Fruit fly (Drosophila melanogaster) whole organism, wandering third instar larva: ENCODE results near the gene S-Lap2.

ENCODE experiments used
- CG32264 ChIP-seq: fragments of 200-800 bp; sonication (Bioruptor generic); optimal IDR thresholded peaks from 2 replicates; lab custom pipeline; 2016; ENCODE audit warnings: missing biosample characterization, missing genetic modification characterization
- CG9705 ChIP-seq: fragments of 200-800 bp; sonication (Bioruptor generic); optimal IDR thresholded peaks from 2 replicates; lab custom pipeline; 2018; ENCODE audit warnings: missing biosample characterization, mild to moderate bottlenecking, missing genetic modification characterization
- CrebA ChIP-seq: fragments of 200-800 bp; sonication (Bioruptor generic); optimal IDR thresholded peaks from 2 replicates; lab custom pipeline; 2016; ENCODE audit warnings: missing biosample characterization, mild to moderate bottlenecking, missing genetic modification characterization, borderline replicate concordance
- Dif ChIP-seq: fragments of 200-275, 200-300 bp; sonication (Bioruptor generic); optimal IDR thresholded peaks from 2 replicates; lab custom pipeline; 2018; ENCODE audit warnings: missing biosample characterization, missing genetic modification characterization; ENCODE audit not compliant: partially characterized antibody
- GATAd ChIP-seq: sonication (Bioruptor generic); optimal IDR thresholded peaks from 2 replicates; lab custom pipeline; 2016; ENCODE audit warnings: missing biosample characterization, missing genetic modification characterization
- HLH106 ChIP-seq: fragments of 200-800 bp; optimal IDR thresholded peaks from 3 replicates; lab custom pipeline; 2019; ENCODE audit warnings: missing biosample characterization, mild to moderate bottlenecking, missing genetic modification characterization, moderate library complexity
- Hr78 ChIP-seq: fragments of >200 bp; optimal IDR thresholded peaks from 2 replicates; lab custom pipeline; 2017; ENCODE audit warnings: missing biosample characterization, missing genetic modification characterization
- Hr83 ChIP-seq: fragments of 200-300 bp; sonication (Bioruptor generic); optimal IDR thresholded peaks from 2 replicates; lab custom pipeline; 2016; ENCODE audit warnings: missing biosample characterization, mild to moderate bottlenecking, missing genetic modification characterization, moderate library complexity; ENCODE audit not compliant: poor library complexity, severe bottlenecking
- Myc ChIP-seq: fragments of >200 bp; optimal IDR thresholded peaks from 2 replicates; lab custom pipeline; 2017
- N ChIP-seq: fragments of >200 bp; optimal IDR thresholded peaks from 2 replicates; lab custom pipeline; 2018; ENCODE audit warnings: missing biosample characterization, missing external identifiers, missing genetic modification characterization
- OdsH ChIP-seq: fragments of 200-800 bp; sonication (Bioruptor generic); optimal IDR thresholded peaks from 2 replicates; lab custom pipeline; 2016; ENCODE audit warnings: missing biosample characterization, mild to moderate bottlenecking, missing genetic modification characterization
- Rel ChIP-seq, 2 experiments: fragments of 200-800 bp; sonication (Bioruptor generic) in 1 of 2; optimal IDR thresholded peaks; 2 replicates in 1 of 2; 3 replicates in 1 of 2; lab custom pipeline; 2016 to 2019; ENCODE audit warnings: mild to moderate bottlenecking in 2 of 2, missing biosample characterization in 2 of 2, missing genetic modification characterization in 2 of 2, moderate library complexity in 1 of 2
- Sp1 ChIP-seq: fragments of 200-800 bp; sonication (Bioruptor generic); optimal IDR thresholded peaks from 3 replicates; lab custom pipeline; 2019; ENCODE audit warnings: missing biosample characterization, mild to moderate bottlenecking, missing genetic modification characterization, moderate library complexity
- Vsx2 ChIP-seq: fragments of 200-300, 225-300 bp; sonication (Bioruptor generic); optimal IDR thresholded peaks from 2 replicates; lab custom pipeline; 2018; ENCODE audit warnings: missing biosample characterization, missing genetic modification characterization; ENCODE audit not compliant: partially characterized antibody
- br ChIP-seq: fragments of 200-800 bp; sonication (Bioruptor generic); optimal IDR thresholded peaks from 2 replicates; lab custom pipeline; 2016; ENCODE audit warnings: missing biosample characterization, missing genetic modification characterization
- brk ChIP-seq: fragments of 200-800 bp; sonication (Bioruptor generic); optimal IDR thresholded peaks from 2 replicates; lab custom pipeline; 2016; ENCODE audit warnings: missing biosample characterization, mild to moderate bottlenecking, missing genetic modification characterization
- dsf ChIP-seq: sonication (Bioruptor generic); optimal IDR thresholded peaks from 2 replicates; lab custom pipeline; 2016; ENCODE audit warnings: missing biosample characterization, missing genetic modification characterization, borderline replicate concordance
- ey ChIP-seq: fragments of 200-800 bp; sonication (Bioruptor generic); optimal IDR thresholded peaks from 2 replicates; lab custom pipeline; 2016; ENCODE audit warnings: missing biosample characterization, missing genetic modification characterization
- foxo ChIP-seq, 2 experiments: fragments of 200-800 bp; sonication (Bioruptor generic); optimal IDR thresholded peaks; 2 replicates in 1 of 2; 3 replicates in 1 of 2; lab custom pipeline; 2016 to 2017; ENCODE audit warnings: missing biosample characterization in 2 of 2, missing genetic modification characterization in 2 of 2
- h ChIP-seq: fragments of 200-800 bp; sonication (Bioruptor generic); optimal IDR thresholded peaks from 3 replicates; lab custom pipeline; 2016; ENCODE audit warnings: missing biosample characterization, mild to moderate bottlenecking, missing genetic modification characterization
- jim ChIP-seq: fragments of 175-275, 200-325 bp; sonication (Bioruptor generic); optimal IDR thresholded peaks from 2 replicates; lab custom pipeline; 2016; ENCODE audit warnings: missing biosample characterization, mild to moderate bottlenecking, missing genetic modification characterization
- lola ChIP-seq: fragments of >200 bp; optimal IDR thresholded peaks from 2 replicates; lab custom pipeline; 2017; ENCODE audit warnings: missing biosample characterization, missing genetic modification characterization
- pan ChIP-seq: fragments of >200 bp; optimal IDR thresholded peaks from 2 replicates; lab custom pipeline; 2017
- rgr ChIP-seq: fragments of 200-800 bp; sonication (Bioruptor generic); optimal IDR thresholded peaks from 3 replicates; lab custom pipeline; 2016; ENCODE audit warnings: missing biosample characterization, mild to moderate bottlenecking, missing genetic modification characterization
- sv ChIP-seq: fragments of 200-800 bp; sonication (Bioruptor generic); optimal IDR thresholded peaks from 3 replicates; lab custom pipeline; 2016; ENCODE audit warnings: missing biosample characterization, missing genetic modification characterization
- usp ChIP-seq: fragments of >200 bp; optimal IDR thresholded peaks from 2 replicates; lab custom pipeline; 2017; ENCODE audit warnings: missing biosample characterization, missing genetic modification characterization

S-Lap2 gene

dm6 chr3L:8623702-8624421, 4.2 kb downstream of the S-Lap2 start, which contains the start of the genes GAPsec and Zasp66:
TSS of gene GAPsec (minus strand) at chr3L:8623901.
TSS of gene Zasp66 (plus strand) at chr3L:8624371.
- TF ChIP-seq Dif: no peak
- no peak for TF ChIP-seq sv
- TF ChIP-seq rgr (GFP tag; lab: Kevin White, UChicago): no peak
- TF ChIP-seq CrebA (GFP tag; lab: Kevin White, UChicago): no peak
- no peak for TF ChIP-seq ey (GFP tag; lab: Kevin White, UChicago)
- TF ChIP-seq Hr78: no peak
- TF ChIP-seq jim: no peak
- no peak for TF ChIP-seq lola (GFP tag; lab: Kevin White, UChicago)
- TF ChIP-seq foxo (GFP tag; optimal IDR thresholded peaks at IDR 0.05; lab: Kevin White, UChicago): no peak
- TF ChIP-seq Hr83 (GFP tag; lab: Kevin White, UChicago): no peak
- no peak for TF ChIP-seq Rel (GFP tag; optimal IDR thresholded peaks at IDR 0.05; lab: Kevin White, UChicago)
- TF ChIP-seq Rel (tag; optimal IDR thresholded peaks at IDR 0.05; lab: Kevin White, UChicago): no peak
- no peak for TF ChIP-seq h (GFP tag; lab: Kevin White, UChicago)
- no peak for TF ChIP-seq CG32264 (GFP tag; lab: Kevin White, UChicago)
- TF ChIP-seq OdsH (GFP tag; lab: Kevin White, UChicago): no peak
- TF ChIP-seq br (GFP tag; lab: Kevin White, UChicago): no peak
- no peak for TF ChIP-seq pan (lab: Kevin White, UChicago)
- TF ChIP-seq brk: no peak

dm6 chr3L:8627839-8628827, 8.4 kb downstream of the S-Lap2 start:
- TF ChIP-seq Myc (peak; percentile 42), CG32264 (GFP tag; lab: Kevin White, UChicago) (no peak), Hr83 (GFP tag; lab: Kevin White, UChicago) (no peak), h (GFP tag; lab: Kevin White, UChicago) (no peak), ey (GFP tag; lab: Kevin White, UChicago) (no peak)
- TF ChIP-seq, all 38 proteins: peak for 1

- TF ChIP-seq lola (GFP tag; lab: Kevin White, UChicago) (no peak), CG9705 (GFP tag; lab: Kevin White, UChicago) (peak; percentile 4), jim (no peak), Hr83 (GFP tag; lab: Kevin White, UChicago) (no peak), OdsH (GFP tag; lab: Kevin White, UChicago) (no peak), dsf (GFP tag; lab: Kevin White, UChicago) (no peak), GATAd (GFP tag; lab: Kevin White, UChicago) (no peak), HLH106 (tag; lab: Kevin White, UChicago) (peak; percentile 57), N (GFP tag; lab: Kevin White, UChicago) (no peak), Sp1 (GFP tag; lab: Kevin White, UChicago) (peak; percentile 42), Vsx2 (GFP tag; lab: Kevin White, UChicago) (no peak), Myc (no peak), foxo (GFP tag; optimal IDR thresholded peaks at IDR 0.05; lab: Kevin White, UChicago) (peak in 1 of 2 experiments; percentile 29), Dif (no peak)
Measured at dm6 chr3L:8628964-8629363, 9.3 kb downstream of the S-Lap2 start.

- TF ChIP-seq rgr (GFP tag; lab: Kevin White, UChicago) (peak; percentile 53), usp (GFP tag; lab: Kevin White, UChicago) (no peak)
Measured at dm6 chr3L:8629701-8630343, 10.1 kb downstream of the S-Lap2 start.
